Worm (Caenorhabditis elegans) whole organism, L4 larva: Measurements from ENCODE around the gene srr-2.

Experiments
- F26F4.8 ChIP-seq: fragments of 200-800 bp; sonication (Bioruptor generic); conservative IDR thresholded peaks from 2 replicates; pipeline ENCODE4 v1.3.6; 2022; ENCODE audit warnings: missing genetic modification characterization, missing compliant biosample characterization
- F49E8.2 ChIP-seq: sonication (generic microtip); optimal IDR thresholded peaks from 2 replicates; lab custom pipeline; 2016; ENCODE audit warnings: missing compliant biosample characterization, mild to moderate bottlenecking, missing genetic modification characterization, borderline replicate concordance
- Y75B8A.6 ChIP-seq: fragments of 200-800 bp; sonication (Bioruptor generic); IDR thresholded peaks from 2 replicates; pipeline ENCODE4 v1.3.6; 2022; ENCODE audit warnings: missing genetic modification reagents, missing genetic modification characterization, missing compliant biosample characterization
- ama-1 ChIP-seq: fragments of 150-350 bp; optimal IDR thresholded peaks from 2 replicates; lab custom pipeline; 2014; ENCODE audit warnings: inconsistent platforms, mixed read lengths
- ceh-28 ChIP-seq: fragments of 150-350 bp; optimal IDR thresholded peaks from 2 replicates; lab custom pipeline; 2014; ENCODE audit warnings: missing biosample characterization, missing genetic modification reagents, missing genetic modification characterization
- ceh-32 ChIP-seq: sonication (generic microtip); optimal IDR thresholded peaks from 2 replicates; lab custom pipeline; 2016; ENCODE audit warnings: mild to moderate bottlenecking, missing genetic modification characterization, missing compliant biosample characterization; ENCODE audit not compliant: poor library complexity
- ceh-82 ChIP-seq: sonication (generic microtip); optimal IDR thresholded peaks from 2 replicates; lab custom pipeline; 2017; ENCODE audit warnings: missing biosample characterization, missing genetic modification characterization
- ces-1 ChIP-seq: fragments of 150-350 bp; sonication (generic microtip); optimal IDR thresholded peaks from 4 replicates; lab custom pipeline; 2014; ENCODE audit warnings: missing biosample characterization, missing genetic modification reagents, missing genetic modification characterization
- cey-2 ChIP-seq: sonication (generic microtip); optimal IDR thresholded peaks from 3 replicates; lab custom pipeline; 2017; ENCODE audit warnings: missing genetic modification characterization, mild to moderate bottlenecking, missing compliant biosample characterization, antibody characterized with exemption, borderline replicate concordance; ENCODE audit not compliant: insufficient read depth
- ctbp-1 ChIP-seq: fragments of 200-800 bp; sonication (Bioruptor generic); IDR thresholded peaks from 2 replicates; pipeline ENCODE4 v1.3.6; 2022; ENCODE audit warnings: missing genetic modification reagents, missing genetic modification characterization, missing compliant biosample characterization
- daf-12 ChIP-seq: fragments of 150-350 bp; optimal IDR thresholded peaks from 2 replicates; lab custom pipeline; 2014; ENCODE audit warnings: missing biosample characterization, missing genetic modification reagents, missing genetic modification characterization
- daf-16 ChIP-seq, 3 experiments: sonication (generic microtip); optimal IDR thresholded peaks; 2 replicates each; lab custom pipeline; 2016 to 2017; ENCODE audit warnings: missing genetic modification characterization in 3 of 3, missing genetic modification reagents in 3 of 3, mild to moderate bottlenecking in 2 of 3, missing compliant biosample characterization in 2 of 3, missing biosample characterization in 1 of 3, moderate library complexity in 1 of 3
- daf-19 ChIP-seq: fragments of 200-800 bp; sonication (Bioruptor generic); conservative IDR thresholded peaks from 2 replicates; pipeline ENCODE4 v1.3.6; 2022; ENCODE audit warnings: missing genetic modification characterization, missing compliant biosample characterization
- dmd-6 ChIP-seq: fragments of 200-800 bp; sonication (Bioruptor generic); IDR thresholded peaks from 2 replicates; pipeline ENCODE4 v1.3.6; 2022; ENCODE audit warnings: missing genetic modification reagents, missing genetic modification characterization, missing compliant biosample characterization
- dmd-9 ChIP-seq: fragments of 200-800 bp; sonication (Bioruptor generic); IDR thresholded peaks from 2 replicates; pipeline ENCODE4 v1.3.6; 2022; ENCODE audit warnings: missing genetic modification reagents, missing genetic modification characterization, missing compliant biosample characterization
- dpl-1 ChIP-seq: fragments of 150-350 bp; optimal IDR thresholded peaks from 2 replicates; lab custom pipeline; 2014; ENCODE audit warnings: missing biosample characterization, missing genetic modification reagents, missing genetic modification characterization
- egl-27 ChIP-seq: sonication (generic microtip); optimal IDR thresholded peaks from 3 replicates; lab custom pipeline; 2017; ENCODE audit warnings: missing biosample characterization, missing genetic modification reagents, missing genetic modification characterization
- egl-43 ChIP-seq: fragments of 200-800 bp; sonication (Bioruptor generic); IDR thresholded peaks from 2 replicates; pipeline ENCODE4 v1.3.6; 2022; ENCODE audit warnings: missing genetic modification reagents, missing genetic modification characterization, missing compliant biosample characterization
- gei-8 ChIP-seq: fragments of 200-800 bp; sonication (Bioruptor generic); optimal IDR thresholded peaks from 2 replicates; lab custom pipeline; 2018; ENCODE audit warnings: mild to moderate bottlenecking, missing genetic modification characterization, missing compliant biosample characterization
- hif-1 ChIP-seq, 2 experiments: sonication (generic microtip); optimal IDR thresholded peaks; 2 replicates each; lab custom pipeline; 2016 to 2017; ENCODE audit warnings: missing compliant biosample characterization in 2 of 2, missing genetic modification characterization in 2 of 2, missing genetic modification reagents in 2 of 2, missing genotype in 2 of 2, mild to moderate bottlenecking in 1 of 2
- hlh-30 ChIP-seq: sonication (generic microtip); optimal IDR thresholded peaks from 2 replicates; lab custom pipeline; 2017; ENCODE audit warnings: antibody characterized with exemption, mild to moderate bottlenecking, missing genetic modification characterization, missing compliant biosample characterization; ENCODE audit not compliant: insufficient read depth
- jun-1 ChIP-seq: fragments of 150-350 bp; optimal IDR thresholded peaks from 2 replicates; lab custom pipeline; 2014; ENCODE audit warnings: missing biosample characterization, missing genetic modification reagents, missing genetic modification characterization
- lin-1 ChIP-seq: fragments of 200-800 bp; sonication (Bioruptor generic); IDR thresholded peaks from 2 replicates; pipeline ENCODE4 v1.3.6; 2022; ENCODE audit warnings: missing genetic modification reagents, missing genetic modification characterization, missing compliant biosample characterization
- lsy-2 ChIP-seq, 2 experiments: fragments of 150-350 bp in 1 of 2; sonication (generic microtip) in 1 of 2; optimal IDR thresholded peaks; 2 replicates each; lab custom pipeline; 2014 to 2017; ENCODE audit warnings: missing biosample characterization in 2 of 2, missing genetic modification characterization in 2 of 2
- mdl-1 ChIP-seq, 2 experiments: fragments of 150-350 bp in 1 of 2; sonication (generic microtip) in 1 of 2; optimal IDR thresholded peaks; 2 replicates each; lab custom pipeline; 2014 to 2017; ENCODE audit warnings: missing biosample characterization in 2 of 2, missing genetic modification characterization in 2 of 2
- mep-1 ChIP-seq: fragments of 150-350 bp; sonication (generic microtip); optimal IDR thresholded peaks from 3 replicates; lab custom pipeline; 2014; ENCODE audit warnings: missing biosample characterization, missing genetic modification characterization
- mes-2 ChIP-seq: sonication (generic microtip); optimal IDR thresholded peaks from 2 replicates; lab custom pipeline; 2016; ENCODE audit warnings: missing genotype, mild to moderate bottlenecking, missing genetic modification characterization, missing compliant biosample characterization; ENCODE audit not compliant: poor library complexity, severe bottlenecking
- mxl-2 ChIP-seq: fragments of 200-800 bp; sonication (Bioruptor generic); conservative IDR thresholded peaks from 2 replicates; pipeline ENCODE4 v1.3.6; 2022; ENCODE audit warnings: missing genetic modification reagents, missing genetic modification characterization, missing compliant biosample characterization
- mxl-3 ChIP-seq: fragments of 200-800 bp; sonication (Bioruptor generic); optimal IDR thresholded peaks from 2 replicates; lab custom pipeline; 2018; ENCODE audit warnings: mild to moderate bottlenecking, missing genetic modification characterization, missing compliant biosample characterization
- nhr-102 ChIP-seq: sonication (generic microtip); optimal IDR thresholded peaks from 2 replicates; lab custom pipeline; 2016; ENCODE audit warnings: mild to moderate bottlenecking, missing genetic modification characterization, moderate library complexity, missing compliant biosample characterization
- nhr-237 ChIP-seq: sonication (generic microtip); optimal IDR thresholded peaks from 2 replicates; lab custom pipeline; 2017; ENCODE audit warnings: missing biosample characterization, missing genetic modification characterization
- nhr-28 ChIP-seq: fragments of 150-350 bp; optimal IDR thresholded peaks from 2 replicates; lab custom pipeline; 2014; ENCODE audit warnings: missing biosample characterization, missing genetic modification characterization
- nhr-48 ChIP-seq: sonication (generic microtip); optimal IDR thresholded peaks from 2 replicates; lab custom pipeline; 2016; ENCODE audit warnings: mild to moderate bottlenecking, missing genetic modification characterization, missing compliant biosample characterization
- nhr-77 ChIP-seq: fragments of 150-350 bp; optimal IDR thresholded peaks from 2 replicates; lab custom pipeline; 2014; ENCODE audit warnings: missing biosample characterization, missing genetic modification characterization
- php-3 ChIP-seq: fragments of 200-800 bp; sonication (Bioruptor generic); IDR thresholded peaks from 2 replicates; pipeline ENCODE4 v1.3.6; 2022; ENCODE audit warnings: missing genetic modification reagents, missing genetic modification characterization, missing compliant biosample characterization
- pqm-1 ChIP-seq: sonication (generic microtip); optimal IDR thresholded peaks from 2 replicates; lab custom pipeline; 2017; ENCODE audit warnings: missing biosample characterization, missing genetic modification characterization
- saeg-2 ChIP-seq: fragments of 200-800 bp; sonication (Bioruptor generic); IDR thresholded peaks from 2 replicates; pipeline ENCODE4 v1.3.6; 2022; ENCODE audit warnings: missing genetic modification reagents, missing genetic modification characterization, missing compliant biosample characterization
- snpc-1.2 ChIP-seq: fragments of 200-800 bp; sonication (Bioruptor generic); IDR thresholded peaks from 2 replicates; pipeline ENCODE4 v1.3.6; 2022; ENCODE audit warnings: missing genetic modification reagents, missing genetic modification characterization, missing compliant biosample characterization
- spr-1 ChIP-seq: sonication (generic microtip); optimal IDR thresholded peaks from 2 replicates; lab custom pipeline; 2016; ENCODE audit warnings: mild to moderate bottlenecking, missing genetic modification characterization, missing compliant biosample characterization
- tag-97 ChIP-seq: fragments of 200-800 bp; sonication (Bioruptor generic); IDR thresholded peaks from 2 replicates; pipeline ENCODE4 v1.3.6; 2022; ENCODE audit warnings: missing genetic modification characterization, missing compliant biosample characterization
- tra-1 ChIP-seq: fragments of 200-800 bp; sonication (Bioruptor generic); IDR thresholded peaks from 2 replicates; pipeline ENCODE4 v1.3.6; 2022; ENCODE audit warnings: missing genetic modification reagents, missing genetic modification characterization, missing compliant biosample characterization
- unc-130 ChIP-seq: sonication (generic microtip); optimal IDR thresholded peaks from 2 replicates; lab custom pipeline; 2016; ENCODE audit warnings: missing genetic modification reagents, missing genetic modification characterization, missing compliant biosample characterization
- unc-39 ChIP-seq: sonication (generic microtip); optimal IDR thresholded peaks from 2 replicates; lab custom pipeline; 2017; ENCODE audit warnings: missing biosample characterization, missing genetic modification characterization
- unc-62 ChIP-seq, 3 experiments: fragments of 150-350 bp in 1 of 3; sonication (generic microtip); optimal IDR thresholded peaks in 2 of 3; peaks in 1 of 3; 1 replicate in 1 of 3; 2 replicates in 2 of 3; lab custom pipeline; 2014 to 2017; ENCODE audit warnings: missing biosample characterization in 3 of 3, missing genetic modification characterization in 3 of 3, missing genetic modification reagents in 3 of 3, missing genotype in 1 of 3
- vab-7 ChIP-seq: fragments of 200-800 bp; sonication (Bioruptor generic); IDR thresholded peaks from 2 replicates; pipeline ENCODE4 v1.3.6; 2022; ENCODE audit warnings: missing genetic modification reagents, missing genetic modification characterization, missing compliant biosample characterization
- zag-1 ChIP-seq: fragments of 150-350 bp; optimal IDR thresholded peaks from 2 replicates; lab custom pipeline; 2014; ENCODE audit warnings: missing biosample characterization, missing genetic modification characterization
- zfp-2 ChIP-seq: sonication (generic microtip); optimal IDR thresholded peaks from 2 replicates; lab custom pipeline; 2016; ENCODE audit warnings: mild to moderate bottlenecking, missing genetic modification characterization, missing compliant biosample characterization
- zfp-3 ChIP-seq: fragments of 200-800 bp; sonication (Bioruptor generic); conservative IDR thresholded peaks from 2 replicates; pipeline ENCODE4 v1.3.6; 2022; ENCODE audit warnings: missing genetic modification reagents, missing genetic modification characterization, missing compliant biosample characterization

The srr-2 gene

ce11 chrV:19205450-19205849, 11.5 kb downstream of the srr-2 start (continued):
- TF ChIP-seq hif-1 (tag; optimal IDR thresholded peaks at IDR 0.05; lab: Kevin White, UChicago) (peak in 1 of 2 experiments; percentile 2), mxl-2 (GFP tag; lab: Robert Waterston, UW) (0 out of 2 replicates have a peak, but pooled peaks have one; percentile 29), ama-1 (no peak), ceh-32 (no peak), nhr-77 (tag; lab: Kevin White, UChicago) (peak; percentile 32), tra-1 (peak; percentile 82), dmd-6 (peak; percentile 88), jun-1 (no peak), nhr-28 (tag; lab: Kevin White, UChicago) (peak; percentile 77), dmd-9 (GFP tag; lab: Robert Waterston, UW) (no peak), ces-1 (GFP tag; lab: Kevin White, UChicago) (no peak), mes-2 (tag; lab: Kevin White, UChicago) (peak; percentile 35), egl-43 (GFP tag; lab: Robert Waterston, UW) (no peak), unc-62 (GFP tag; optimal IDR thresholded peaks at IDR 0.05 in 1 of 2; lab: Kevin White, UChicago) (no peak), unc-62 (tag; optimal IDR thresholded peaks at IDR 0.05; lab: Kevin White, UChicago) (no peak), zfp-3 (GFP tag; lab: Robert Waterston, UW) (no peak), nhr-102 (tag; lab: Kevin White, UChicago) (peak; percentile 2), daf-12 (tag; lab: Kevin White, UChicago) (no peak), nhr-237 (tag; lab: Kevin White, UChicago) (no peak), php-3 (GFP tag; lab: Robert Waterston, UW) (peak; percentile 99), F26F4.8 (GFP tag; lab: Robert Waterston, UW) (no peak), mep-1 (tag; lab: Kevin White, UChicago) (peak; percentile 6), gei-8 (GFP tag; lab: Kevin White, UChicago) (no peak), vab-7 (GFP tag; lab: Robert Waterston, UW) (no peak), ceh-82 (tag; lab: Kevin White, UChicago) (no peak), mxl-3 (GFP tag; lab: Kevin White, UChicago) (peak; percentile 49), hlh-30 (tag; lab: Kevin White, UChicago) (peak; percentile 64), saeg-2 (no peak), F49E8.2 (tag; lab: Kevin White, UChicago) (no peak), lin-1 (GFP tag; lab: Robert Waterston, UW) (0 out of 2 replicates have a peak, but pooled peaks have one; percentile 54), lsy-2 (tag; optimal IDR thresholded peaks at IDR 0.05; lab: Kevin White, UChicago) (peak in 1 of 2 experiments; percentile 13), nhr-48 (tag; lab: Kevin White, UChicago) (no peak)

ce11 chrV:19203299-19203698, 13.7 kb downstream of the srr-2 start, which contains the start of gene Y39B6A.1:
Gene Y39B6A.1 (minus strand): TSS chrV:19203607.
- no peak for TF ChIP-seq F49E8.2 (tag; lab: Kevin White, UChicago)
- peak; percentile 14 for TF ChIP-seq hlh-30 (tag; lab: Kevin White, UChicago)
- TF ChIP-seq cey-2 (tag; lab: Kevin White, UChicago): no peak
- TF ChIP-seq Y75B8A.6 (GFP tag; lab: Robert Waterston, UW): no peak
- TF ChIP-seq pqm-1 (tag; lab: Kevin White, UChicago): peak; percentile 5
- no peak for TF ChIP-seq spr-1
- no peak for TF ChIP-seq daf-12 (tag; lab: Kevin White, UChicago)
- no peak for TF ChIP-seq saeg-2
- no peak for TF ChIP-seq zfp-2 (tag; lab: Kevin White, UChicago)
- TF ChIP-seq daf-16 (GFP tag; optimal IDR thresholded peaks at IDR 0.05; lab: Kevin White, UChicago): no peak
- peak; percentile 47 for TF ChIP-seq daf-16 (tag; optimal IDR thresholded peaks at IDR 0.05; lab: Kevin White, UChicago)
- TF ChIP-seq egl-27 (tag; lab: Kevin White, UChicago): no peak
- TF ChIP-seq ctbp-1 (GFP tag; lab: Robert Waterston, UW): no peak
- TF ChIP-seq dpl-1 (GFP tag; lab: Kevin White, UChicago): no peak
- no peak for TF ChIP-seq lin-1 (GFP tag; lab: Robert Waterston, UW)
- no peak for TF ChIP-seq zag-1 (tag; lab: Kevin White, UChicago)
- TF ChIP-seq unc-130 (GFP tag; lab: Kevin White, UChicago): no peak
- TF ChIP-seq vab-7 (GFP tag; lab: Robert Waterston, UW): no peak
- no peak for TF ChIP-seq ceh-28 (tag; lab: Kevin White, UChicago)
- TF ChIP-seq mdl-1 (tag; optimal IDR thresholded peaks at IDR 0.05; lab: Kevin White, UChicago): peak in 1 of 2 experiments; percentile 34
- no peak for TF ChIP-seq ama-1
- TF ChIP-seq tag-97 (GFP tag; lab: Robert Waterston, UW): no peak
- TF ChIP-seq daf-19 (GFP tag; lab: Robert Waterston, UW): no peak
- no peak for TF ChIP-seq snpc-1.2 (GFP tag; lab: Robert Waterston, UW)
- no peak for TF ChIP-seq unc-39
